Fruit fly (Drosophila melanogaster) whole organism, embryonic: Measurements from ENCODE around the gene Rpn11.

ENCODE experiments used
- Antp ChIP-seq: fragments of 200-800 bp; sonication (Bioruptor generic); optimal IDR thresholded peaks from 3 replicates; lab custom pipeline; 2016; ENCODE audit warnings: missing biosample characterization, missing genetic modification characterization
- B-H2 ChIP-seq: fragments of 200-800 bp; sonication (Bioruptor generic); optimal IDR thresholded peaks from 2 replicates; lab custom pipeline; 2018; ENCODE audit warnings: missing biosample characterization, mild to moderate bottlenecking, missing genetic modification characterization
- BtbVII ChIP-seq: fragments of 200-800 bp; sonication (Bioruptor generic); optimal IDR thresholded peaks from 3 replicates; lab custom pipeline; 2017; ENCODE audit warnings: missing biosample characterization, mild to moderate bottlenecking, missing genetic modification characterization
- CG10366 ChIP-seq: fragments of 200-800 bp; sonication (Bioruptor generic); IDR thresholded peaks from 2 replicates; pipeline ENCODE4 v1.3.6; 2022; ENCODE audit warnings: missing biosample characterization, missing genetic modification characterization
- CG10654 ChIP-seq: fragments of 200-800 bp; sonication (Bioruptor generic); optimal IDR thresholded peaks from 2 replicates; lab custom pipeline; 2016; ENCODE audit warnings: missing biosample characterization, missing genetic modification characterization
- CG12942 ChIP-seq: fragments of 200-800 bp; sonication (Bioruptor generic); optimal IDR thresholded peaks from 3 replicates; lab custom pipeline; 2016; ENCODE audit warnings: missing biosample characterization, missing genetic modification characterization
- CG13296 ChIP-seq: fragments of 200-800 bp; sonication (Bioruptor generic); optimal IDR thresholded peaks from 3 replicates; lab custom pipeline; 2018; ENCODE audit warnings: missing biosample characterization, mild to moderate bottlenecking, missing genetic modification characterization
- CG13775 ChIP-seq: fragments of 200-800 bp; sonication (Bioruptor generic); optimal IDR thresholded peaks from 3 replicates; lab custom pipeline; 2017; ENCODE audit warnings: missing biosample characterization, mild to moderate bottlenecking, missing genetic modification characterization
- CG14014 ChIP-seq: fragments of 200-800 bp; sonication (Bioruptor generic); IDR thresholded peaks from 2 replicates; pipeline ENCODE4 v1.3.6; 2022; ENCODE audit warnings: missing biosample characterization, missing genetic modification characterization
- CG15269 ChIP-seq: fragments of 200-800 bp; sonication (Bioruptor generic); optimal IDR thresholded peaks from 2 replicates; lab custom pipeline; 2018; ENCODE audit warnings: missing biosample characterization, mild to moderate bottlenecking, missing genetic modification characterization, moderate library complexity
- CG17829 ChIP-seq: fragments of 200-800 bp; optimal IDR thresholded peaks from 2 replicates; lab custom pipeline; 2019; ENCODE audit warnings: missing biosample characterization, mild to moderate bottlenecking, missing genetic modification characterization, moderate library complexity
- CG18011 ChIP-seq: fragments of 200-800 bp; sonication (Bioruptor generic); optimal IDR thresholded peaks from 2 replicates; lab custom pipeline; 2017; ENCODE audit warnings: missing biosample characterization, missing genetic modification characterization, mild to moderate bottlenecking, moderate library complexity, missing genotype
- CG18262 ChIP-seq: fragments of 200-800 bp; optimal IDR thresholded peaks from 3 replicates; lab custom pipeline; 2019; ENCODE audit warnings: missing biosample characterization, mild to moderate bottlenecking, missing genetic modification characterization, moderate library complexity
- CG18599 ChIP-seq: fragments of 200-800 bp; sonication (Bioruptor generic); optimal IDR thresholded peaks from 3 replicates; lab custom pipeline; 2017; ENCODE audit warnings: missing biosample characterization, missing genetic modification characterization, mild to moderate bottlenecking, moderate library complexity, missing genetic modification reagents
- CG2199 ChIP-seq: fragments of 200-800 bp; sonication (Bioruptor generic); IDR thresholded peaks from 3 replicates; pipeline ENCODE4 v1.3.6; 2022; ENCODE audit warnings: missing biosample characterization, missing genetic modification characterization
- CG2678 ChIP-seq: fragments of 200-800 bp; sonication (Bioruptor generic); optimal IDR thresholded peaks from 3 replicates; lab custom pipeline; 2019; ENCODE audit warnings: missing biosample characterization, mild to moderate bottlenecking, missing genetic modification characterization, moderate library complexity
- CG3281 ChIP-seq: fragments of 200-800 bp; sonication (Bioruptor generic); optimal IDR thresholded peaks from 3 replicates; lab custom pipeline; 2017; ENCODE audit warnings: missing biosample characterization, mild to moderate bottlenecking, missing genetic modification characterization
- CG5245 ChIP-seq: fragments of 200-800 bp; sonication (Bioruptor generic); optimal IDR thresholded peaks from 3 replicates; lab custom pipeline; 2016; ENCODE audit warnings: missing biosample characterization, missing genetic modification characterization
- CG6175 ChIP-seq: fragments of 200-800 bp; sonication (Bioruptor generic); IDR thresholded peaks from 3 replicates; pipeline ENCODE4 v1.3.6; 2022; ENCODE audit warnings: missing biosample characterization, missing genetic modification characterization
- CG8290 ChIP-seq, 3 experiments: fragments of 200-800 bp; sonication (Bioruptor generic); optimal IDR thresholded peaks; 2 replicates each; lab custom pipeline; 2016 to 2019; ENCODE audit warnings: missing biosample characterization in 3 of 3, missing genetic modification characterization in 3 of 3, mild to moderate bottlenecking in 2 of 3, moderate library complexity in 1 of 3
- CG8359 ChIP-seq: fragments of 200-800 bp; sonication (Bioruptor generic); optimal IDR thresholded peaks from 2 replicates; lab custom pipeline; 2017; ENCODE audit warnings: missing biosample characterization, mild to moderate bottlenecking, missing genetic modification characterization, borderline replicate concordance
- CG9609 ChIP-seq: fragments of 200-800 bp; sonication (Bioruptor generic); optimal IDR thresholded peaks from 3 replicates; lab custom pipeline; 2016; ENCODE audit warnings: missing biosample characterization, missing genetic modification characterization
- CG9817 ChIP-seq: fragments of 200-800 bp; sonication (Bioruptor generic); optimal IDR thresholded peaks from 2 replicates; lab custom pipeline; 2018; ENCODE audit warnings: missing biosample characterization, mild to moderate bottlenecking, missing genetic modification characterization, moderate library complexity
- CG9932 ChIP-seq: fragments of 200-800 bp; sonication (Bioruptor generic); IDR thresholded peaks from 2 replicates; pipeline ENCODE4 v1.3.6; 2022; ENCODE audit warnings: missing biosample characterization, missing genetic modification characterization
- Camta ChIP-seq: fragments of 200-800 bp; sonication (Bioruptor generic); optimal IDR thresholded peaks from 2 replicates; lab custom pipeline; 2016; ENCODE audit warnings: missing biosample characterization, missing genetic modification characterization
- D ChIP-seq, 2 experiments: fragments of 200-800 bp in 1 of 2; fragments of >200 bp in 1 of 2; sonication (Bioruptor generic) in 1 of 2; optimal IDR thresholded peaks; 2 replicates in 1 of 2; 3 replicates in 1 of 2; lab custom pipeline; 2017; ENCODE audit warnings: mild to moderate bottlenecking in 1 of 2, missing biosample characterization in 1 of 2, missing genetic modification characterization in 1 of 2, missing genetic modification reagents in 1 of 2
- Dip3 ChIP-seq: fragments of 200-800 bp; sonication (Bioruptor generic); optimal IDR thresholded peaks from 3 replicates; lab custom pipeline; 2016; ENCODE audit warnings: missing biosample characterization, missing genetic modification characterization
- ERR ChIP-seq: fragments of 200-800 bp; sonication (Bioruptor generic); optimal IDR thresholded peaks from 2 replicates; lab custom pipeline; 2016; ENCODE audit warnings: missing biosample characterization, missing genetic modification characterization
- HLH3B ChIP-seq: fragments of 200-800 bp; sonication (Bioruptor generic); IDR thresholded peaks from 2 replicates; pipeline ENCODE4 v1.3.6; 2022; ENCODE audit warnings: missing biosample characterization, missing genetic modification characterization
- Hey ChIP-seq: fragments of 200-800 bp; sonication (Bioruptor generic); optimal IDR thresholded peaks from 3 replicates; lab custom pipeline; 2018; ENCODE audit warnings: missing biosample characterization, mild to moderate bottlenecking, missing genetic modification characterization
- HmgD ChIP-seq: fragments of 200-800 bp; sonication (Bioruptor generic); optimal IDR thresholded peaks from 3 replicates; lab custom pipeline; 2016; ENCODE audit warnings: missing biosample characterization, missing genetic modification characterization
- Lim3 ChIP-seq: fragments of 200-800 bp; sonication (Bioruptor generic); IDR thresholded peaks from 2 replicates; pipeline ENCODE4 v1.3.6; 2022; ENCODE audit warnings: missing biosample characterization, missing genetic modification characterization
- Med ChIP-seq: fragments of 200-800 bp; sonication (Bioruptor generic); peaks from one replicate; lab custom pipeline; 2016; ENCODE audit warnings: missing biosample characterization, missing genetic modification characterization, mild to moderate bottlenecking, inconsistent platforms, moderate library complexity
- Nf-YB ChIP-seq: fragments of 200-800 bp; sonication (Bioruptor generic); optimal IDR thresholded peaks from 3 replicates; lab custom pipeline; 2019; ENCODE audit warnings: missing biosample characterization, mild to moderate bottlenecking, missing genetic modification characterization, moderate library complexity
- NfI ChIP-seq: fragments of 200-800 bp; sonication (Bioruptor generic); optimal IDR thresholded peaks from 3 replicates; lab custom pipeline; 2018; ENCODE audit warnings: missing biosample characterization, mild to moderate bottlenecking, missing genetic modification characterization, moderate library complexity
- Ravus ChIP-seq: fragments of 200-800 bp; sonication (Bioruptor generic); IDR thresholded peaks from 2 replicates; pipeline ENCODE4 v1.3.6; 2022; ENCODE audit warnings: missing biosample characterization, missing genetic modification characterization
- Sin3A ChIP-seq: fragments of >200 bp; optimal IDR thresholded peaks from 2 replicates; lab custom pipeline; 2018
- cato ChIP-seq: fragments of 200-800 bp; sonication (Bioruptor generic); optimal IDR thresholded peaks from 2 replicates; lab custom pipeline; 2016; ENCODE audit warnings: missing biosample characterization, missing genetic modification characterization, borderline replicate concordance
- chm ChIP-seq: fragments of 200-800 bp; sonication (Bioruptor generic); IDR thresholded peaks from 2 replicates; pipeline ENCODE4 v1.3.6; 2022; ENCODE audit warnings: missing biosample characterization, missing genetic modification characterization
- dmrt99B ChIP-seq: fragments of 200-800 bp; sonication (Bioruptor generic); optimal IDR thresholded peaks from 2 replicates; lab custom pipeline; 2018; ENCODE audit warnings: missing biosample characterization, mild to moderate bottlenecking, missing genetic modification characterization, moderate library complexity
- exex ChIP-seq: fragments of 200-800 bp; sonication (Bioruptor generic); optimal IDR thresholded peaks from 4 replicates; lab custom pipeline; 2018; ENCODE audit warnings: missing biosample characterization, mild to moderate bottlenecking, missing genetic modification characterization, moderate library complexity
- fd96Cb ChIP-seq: fragments of 200-800 bp; sonication (Bioruptor generic); optimal IDR thresholded peaks from 2 replicates; lab custom pipeline; 2018; ENCODE audit warnings: missing biosample characterization, mild to moderate bottlenecking, missing genetic modification characterization, moderate library complexity
- kah ChIP-seq: fragments of 200-800 bp; sonication (Bioruptor generic); optimal IDR thresholded peaks from 2 replicates; lab custom pipeline; 2018; ENCODE audit warnings: missing biosample characterization, mild to moderate bottlenecking, missing genetic modification characterization
- lab ChIP-seq: fragments of 200-800 bp; sonication (Bioruptor generic); optimal IDR thresholded peaks from 3 replicates; lab custom pipeline; 2017; ENCODE audit warnings: missing biosample characterization, missing genetic modification characterization, mild to moderate bottlenecking, moderate library complexity, missing genetic modification reagents
- pita ChIP-seq: fragments of 200-800 bp; sonication (Bioruptor generic); optimal IDR thresholded peaks from 2 replicates; lab custom pipeline; 2017; ENCODE audit warnings: missing biosample characterization, mild to moderate bottlenecking, missing genetic modification characterization
- pnt ChIP-seq: fragments of 200-800 bp; sonication (Bioruptor generic); optimal IDR thresholded peaks from 3 replicates; lab custom pipeline; 2016; ENCODE audit warnings: missing biosample characterization, missing genetic modification characterization
- sob ChIP-seq: fragments of 200-800 bp; sonication (Bioruptor generic); IDR thresholded peaks from 2 replicates; pipeline ENCODE4 v1.3.6; 2022; ENCODE audit warnings: missing biosample characterization, missing genetic modification characterization
- unc-4 ChIP-seq: fragments of 200-800 bp; sonication (Bioruptor generic); IDR thresholded peaks from 2 replicates; pipeline ENCODE4 v1.3.6; 2022; ENCODE audit warnings: missing biosample characterization, missing genetic modification characterization; ENCODE audit not compliant: partially characterized antibody
- wek ChIP-seq: fragments of 200-800 bp; sonication (Bioruptor generic); optimal IDR thresholded peaks from 3 replicates; lab custom pipeline; 2018; ENCODE audit warnings: missing biosample characterization, mild to moderate bottlenecking, missing genetic modification characterization, moderate library complexity
- yki ChIP-seq: fragments of >200 bp; optimal IDR thresholded peaks from 3 replicates; lab custom pipeline; 2018

Gene Rpn11

dm6 chr2L:5044361-5044891 is 15.2 kb downstream of the Rpn11 start, which contains the start of gene CG31650 (continued):
- TF ChIP-seq CG15269 (tag; lab: Kevin White, UChicago): no peak
- TF ChIP-seq Antp: no peak
- no peak for TF ChIP-seq CG8359 (GFP tag; lab: Kevin White, UChicago)
- TF ChIP-seq CG10366 (GFP tag; lab: Robert Waterston, UW): no peak
- TF ChIP-seq CG13775 (GFP tag; lab: Kevin White, UChicago): no peak
- TF ChIP-seq CG13296: no peak
- TF ChIP-seq dmrt99B (tag; lab: Kevin White, UChicago): no peak
- TF ChIP-seq Nf-YB (GFP tag; lab: Kevin White, UChicago): no peak
- TF ChIP-seq exex (tag; lab: Kevin White, UChicago): peak; percentile 49
- no peak for TF ChIP-seq kah (GFP tag; lab: Kevin White, UChicago)
- TF ChIP-seq sob: no peak
- TF ChIP-seq CG8290 (GFP tag; optimal IDR thresholded peaks at IDR 0.05; lab: Kevin White, UChicago): no peak
- TF ChIP-seq CG8290 (tag; optimal IDR thresholded peaks at IDR 0.05; lab: Kevin White, UChicago): no peak
- no peak for TF ChIP-seq Sin3A (lab: Kevin White, UChicago)
- 0 out of 2 replicates have a peak, but pooled peaks have one; percentile 37 for TF ChIP-seq unc-4 (GFP tag; lab: Robert Waterston, UW)
- TF ChIP-seq CG14014 (GFP tag; lab: Robert Waterston, UW): no peak; the same call in 1 of the 2 replicates
- no peak for TF ChIP-seq CG17829 (tag; lab: Kevin White, UChicago)
- TF ChIP-seq NfI (GFP tag; lab: Kevin White, UChicago): no peak
- TF ChIP-seq cato (GFP tag; lab: Kevin White, UChicago): no peak
- no peak for TF ChIP-seq Hey
- no peak for TF ChIP-seq CG9609
- peak; percentile 16 for TF ChIP-seq lab
- no peak for TF ChIP-seq CG18262 (tag; lab: Kevin White, UChicago)
- no peak for TF ChIP-seq yki (lab: Kevin White, UChicago)
- no peak for TF ChIP-seq CG18599 (GFP tag; lab: Kevin White, UChicago)
- TF ChIP-seq HmgD: no peak
- no peak for TF ChIP-seq BtbVII (GFP tag; lab: Kevin White, UChicago)
- peak; percentile 18 for TF ChIP-seq wek (GFP tag; lab: Kevin White, UChicago)
- TF ChIP-seq CG10654 (GFP tag; lab: Kevin White, UChicago): no peak
- TF ChIP-seq CG3281 (GFP tag; lab: Kevin White, UChicago): no peak
- peak; percentile 42; the same call in 2 of the 3 replicates for TF ChIP-seq CG6175 (GFP tag; lab: Robert Waterston, UW)
- no peak for TF ChIP-seq D (optimal IDR thresholded peaks at IDR 0.05; lab: Kevin White, UChicago)
- no peak for TF ChIP-seq D (GFP tag; optimal IDR thresholded peaks at IDR 0.05; lab: Kevin White, UChicago)
- no peak for TF ChIP-seq Ravus (GFP tag; lab: Robert Waterston, UW)
- TF ChIP-seq pnt (GFP tag; lab: Kevin White, UChicago): no peak
- TF ChIP-seq CG2199 (GFP tag; lab: Robert Waterston, UW): peak; percentile 21; the same call in 1 of the 3 replicates
- no peak for TF ChIP-seq Dip3 (GFP tag; lab: Kevin White, UChicago)
- no peak for TF ChIP-seq Lim3 (GFP tag; lab: Robert Waterston, UW)
- TF ChIP-seq CG2678 (tag; lab: Kevin White, UChicago): no peak
- no peak for TF ChIP-seq CG9932 (GFP tag; lab: Robert Waterston, UW)
- TF ChIP-seq ERR: no peak
- TF ChIP-seq CG5245 (GFP tag; lab: Kevin White, UChicago): no peak
- TF ChIP-seq CG18011 (GFP tag; lab: Kevin White, UChicago): no peak
- no peak for TF ChIP-seq pita
- no peak for TF ChIP-seq Camta (GFP tag; lab: Kevin White, UChicago)
- peak; percentile 53 for TF ChIP-seq chm (GFP tag; lab: Robert Waterston, UW)
- TF ChIP-seq HLH3B (GFP tag; lab: Robert Waterston, UW): no peak
- no peak for TF ChIP-seq B-H2
- TF ChIP-seq Med (GFP tag; lab: Kevin White, UChicago): peak; percentile 35
- no peak for TF ChIP-seq CG9817
- no peak for TF ChIP-seq fd96Cb (tag; lab: Kevin White, UChicago)
- no peak for TF ChIP-seq CG12942
